Fruit fly (Drosophila melanogaster) whole organism, embryonic: ENCODE data around the gene Efhc1.1.

Experiments used
- Adf1 ChIP-seq: fragments of 200-800 bp; sonication (Bioruptor generic); IDR thresholded peaks from 2 replicates; pipeline ENCODE4 v1.3.6; 2022; ENCODE audit warnings: missing biosample characterization, missing genetic modification characterization
- Antp ChIP-seq: fragments of 200-800 bp; sonication (Bioruptor generic); optimal IDR thresholded peaks from 3 replicates; lab custom pipeline; 2016; ENCODE audit warnings: missing biosample characterization, missing genetic modification characterization
- Atf3 ChIP-seq: fragments of 200-800 bp; sonication (Bioruptor generic); optimal IDR thresholded peaks from 3 replicates; lab custom pipeline; 2016; ENCODE audit warnings: missing biosample characterization, missing genetic modification characterization
- Awh ChIP-seq: fragments of 200-800 bp; sonication (Bioruptor generic); IDR thresholded peaks from 2 replicates; pipeline ENCODE4, ENCODE4 v1.3.6; 2022; ENCODE audit warnings: missing biosample characterization, missing genetic modification characterization
- BEAF-32 ChIP-seq: fragments of 200-800 bp; sonication (Bioruptor generic); optimal IDR thresholded peaks from 3 replicates; lab custom pipeline; 2017; ENCODE audit warnings: missing biosample characterization, missing genetic modification characterization, mild to moderate bottlenecking, moderate library complexity, missing genetic modification reagents
- CG10147 ChIP-seq: fragments of 200-800 bp; sonication (Bioruptor generic); optimal IDR thresholded peaks from 2 replicates; lab custom pipeline; 2019; ENCODE audit warnings: missing biosample characterization, mild to moderate bottlenecking, missing genetic modification characterization, moderate library complexity
- CG10431 ChIP-seq: fragments of 200-800 bp; sonication (Bioruptor generic); optimal IDR thresholded peaks from 3 replicates; lab custom pipeline; 2018; ENCODE audit warnings: missing biosample characterization, mild to moderate bottlenecking, missing genetic modification characterization
- CG11504 ChIP-seq: fragments of 200-800 bp; sonication (Bioruptor generic); optimal IDR thresholded peaks from 3 replicates; lab custom pipeline; 2019; ENCODE audit warnings: missing biosample characterization, mild to moderate bottlenecking, missing genetic modification characterization, moderate library complexity
- CG12155 ChIP-seq: fragments of 200-800 bp; sonication (Bioruptor generic); optimal IDR thresholded peaks from 3 replicates; lab custom pipeline; 2016; ENCODE audit warnings: missing biosample characterization, missing genetic modification characterization
- CG12769 ChIP-seq: fragments of 200-800 bp; sonication (Bioruptor generic); optimal IDR thresholded peaks from 2 replicates; lab custom pipeline; 2019; ENCODE audit warnings: missing biosample characterization, mild to moderate bottlenecking, missing genetic modification characterization, moderate library complexity
- CG13123 ChIP-seq: fragments of 200-800 bp; sonication (Bioruptor generic); optimal IDR thresholded peaks from 2 replicates; lab custom pipeline; 2016; ENCODE audit warnings: missing biosample characterization, missing genetic modification characterization
- CG14014 ChIP-seq: fragments of 200-800 bp; sonication (Bioruptor generic); IDR thresholded peaks from 2 replicates; pipeline ENCODE4 v1.3.6; 2022; ENCODE audit warnings: missing biosample characterization, missing genetic modification characterization
- CG16813 ChIP-seq: fragments of 200-800 bp; sonication (Bioruptor generic); IDR thresholded peaks from 3 replicates; pipeline ENCODE4 v1.3.6; 2022; ENCODE audit warnings: missing biosample characterization, missing genetic modification characterization; ENCODE audit not compliant: partially characterized antibody
- CG18599 ChIP-seq: fragments of 200-800 bp; sonication (Bioruptor generic); optimal IDR thresholded peaks from 3 replicates; lab custom pipeline; 2017; ENCODE audit warnings: missing biosample characterization, missing genetic modification characterization, mild to moderate bottlenecking, moderate library complexity, missing genetic modification reagents
- CG3163 ChIP-seq: fragments of 200-800 bp; sonication (Bioruptor generic); optimal IDR thresholded peaks from 3 replicates; lab custom pipeline; 2016; ENCODE audit warnings: missing biosample characterization, missing genetic modification characterization
- CG32767 ChIP-seq: fragments of 200-800 bp; sonication (Bioruptor generic); IDR thresholded peaks from 2 replicates; pipeline ENCODE4 v1.3.6; 2022; ENCODE audit warnings: missing biosample characterization, missing genetic modification characterization
- CG34376 ChIP-seq: fragments of 200-800 bp; sonication (Bioruptor generic); optimal IDR thresholded peaks from 2 replicates; lab custom pipeline; 2018; ENCODE audit warnings: missing biosample characterization, mild to moderate bottlenecking, missing genetic modification characterization
- CG4424 ChIP-seq: fragments of 200-800 bp; sonication (Bioruptor generic); optimal IDR thresholded peaks from 3 replicates; lab custom pipeline; 2016; ENCODE audit warnings: missing biosample characterization, missing genetic modification characterization
- CG6689 ChIP-seq: fragments of 200-800 bp; sonication (Bioruptor generic); IDR thresholded peaks from 2 replicates; pipeline ENCODE4 v1.3.6; 2022; ENCODE audit warnings: missing biosample characterization, missing genetic modification characterization
- CG9932 ChIP-seq: fragments of 200-800 bp; sonication (Bioruptor generic); IDR thresholded peaks from 2 replicates; pipeline ENCODE4 v1.3.6; 2022; ENCODE audit warnings: missing biosample characterization, missing genetic modification characterization
- Dbx ChIP-seq: fragments of 200-800 bp; sonication (Bioruptor generic); IDR thresholded peaks from 3 replicates; pipeline ENCODE4 v1.3.6; 2022; ENCODE audit warnings: missing biosample characterization, missing genetic modification characterization
- HLH3B ChIP-seq: fragments of 200-800 bp; sonication (Bioruptor generic); IDR thresholded peaks from 2 replicates; pipeline ENCODE4 v1.3.6; 2022; ENCODE audit warnings: missing biosample characterization, missing genetic modification characterization
- HLHmδ ChIP-seq: fragments of 200-800 bp; sonication (Bioruptor generic); optimal IDR thresholded peaks from 2 replicates; lab custom pipeline; 2018; ENCODE audit warnings: missing biosample characterization, mild to moderate bottlenecking, missing genetic modification characterization, moderate library complexity
- Nf-YC ChIP-seq: fragments of 200-800 bp; optimal IDR thresholded peaks from 3 replicates; lab custom pipeline; 2019; ENCODE audit warnings: missing biosample characterization, mild to moderate bottlenecking, missing genetic modification characterization, moderate library complexity
- Pdp1 ChIP-seq, 2 experiments: fragments of 200-800 bp; sonication (Bioruptor generic); optimal IDR thresholded peaks; 3 replicates each; lab custom pipeline; 2016; ENCODE audit warnings: missing biosample characterization in 2 of 2, missing genetic modification characterization in 2 of 2, mild to moderate bottlenecking in 1 of 2, moderate library complexity in 1 of 2
- Ptx1 ChIP-seq: fragments of 200-800 bp; sonication (Bioruptor generic); IDR thresholded peaks from 2 replicates; pipeline ENCODE4 v1.3.6; 2022; ENCODE audit warnings: missing biosample characterization, missing genetic modification characterization
- abd-A ChIP-seq: fragments of 200-800 bp; sonication (Bioruptor generic); optimal IDR thresholded peaks from 3 replicates; lab custom pipeline; 2019; ENCODE audit warnings: missing biosample characterization, mild to moderate bottlenecking, missing genetic modification characterization, moderate library complexity
- ap ChIP-seq: fragments of 200-800 bp; sonication (Bioruptor generic); IDR thresholded peaks from 2 replicates; pipeline ENCODE4 v1.3.6; 2022; ENCODE audit warnings: missing biosample characterization, missing genetic modification characterization
- ato ChIP-seq: fragments of 200-800 bp; sonication (Bioruptor generic); IDR thresholded peaks from 2 replicates; pipeline ENCODE4 v1.3.6; 2022; ENCODE audit warnings: missing biosample characterization, missing genetic modification characterization; ENCODE audit not compliant: partially characterized antibody
- br ChIP-seq: fragments of >200 bp; optimal IDR thresholded peaks from 2 replicates; lab custom pipeline; 2017
- corto ChIP-seq: fragments of 200-800 bp; sonication (Bioruptor generic); optimal IDR thresholded peaks from 2 replicates; lab custom pipeline; 2016; ENCODE audit warnings: missing biosample characterization, mild to moderate bottlenecking, missing genetic modification characterization, moderate library complexity
- exex ChIP-seq: fragments of 200-800 bp; sonication (Bioruptor generic); optimal IDR thresholded peaks from 4 replicates; lab custom pipeline; 2018; ENCODE audit warnings: missing biosample characterization, mild to moderate bottlenecking, missing genetic modification characterization, moderate library complexity
- fd102C ChIP-seq: fragments of 200-800 bp; sonication (Bioruptor generic); optimal IDR thresholded peaks from 2 replicates; lab custom pipeline; 2018; ENCODE audit warnings: missing biosample characterization, mild to moderate bottlenecking, missing genetic modification characterization, moderate library complexity
- lab ChIP-seq: fragments of 200-800 bp; sonication (Bioruptor generic); optimal IDR thresholded peaks from 3 replicates; lab custom pipeline; 2017; ENCODE audit warnings: missing biosample characterization, missing genetic modification characterization, mild to moderate bottlenecking, moderate library complexity, missing genetic modification reagents
- lola ChIP-seq, 3 experiments: fragments of >200 bp in 2 of 3; fragments of 200-800 bp in 1 of 3; sonication (Bioruptor generic) in 1 of 3; optimal IDR thresholded peaks; 2 replicates each; lab custom pipeline; 2017 to 2019; ENCODE audit warnings: missing biosample characterization in 3 of 3, missing genetic modification characterization in 3 of 3, mild to moderate bottlenecking in 1 of 3, moderate library complexity in 1 of 3
- pfk ChIP-seq: fragments of 200-800 bp; sonication (Bioruptor generic); optimal IDR thresholded peaks from 2 replicates; lab custom pipeline; 2018; ENCODE audit warnings: missing biosample characterization, mild to moderate bottlenecking, missing genetic modification characterization, moderate library complexity
- pzg ChIP-seq: fragments of 200-800 bp; sonication (Bioruptor generic); optimal IDR thresholded peaks from 3 replicates; lab custom pipeline; 2018; ENCODE audit warnings: missing biosample characterization, mild to moderate bottlenecking, missing genetic modification characterization, moderate library complexity
- ranshi ChIP-seq: fragments of 200-800 bp; sonication (Bioruptor generic); IDR thresholded peaks from 2 replicates; pipeline ENCODE4 v1.3.6; 2022; ENCODE audit warnings: missing biosample characterization, missing genetic modification characterization
- sd ChIP-seq: fragments of 200-800 bp; sonication (Bioruptor generic); optimal IDR thresholded peaks from 3 replicates; lab custom pipeline; 2018; ENCODE audit warnings: missing biosample characterization, mild to moderate bottlenecking, missing genetic modification characterization, moderate library complexity
- slp2 ChIP-seq: fragments of 200-800 bp; sonication (Bioruptor generic); optimal IDR thresholded peaks from 2 replicates; lab custom pipeline; 2016; ENCODE audit warnings: missing biosample characterization, missing genetic modification characterization
- so ChIP-seq: fragments of 200-800 bp; sonication (Bioruptor generic); IDR thresholded peaks from 3 replicates; pipeline ENCODE4 v1.3.6; 2022; ENCODE audit warnings: missing biosample characterization, missing genetic modification characterization
- sqz ChIP-seq: fragments of 200-800 bp; sonication (Bioruptor generic); optimal IDR thresholded peaks from 3 replicates; lab custom pipeline; 2018; ENCODE audit warnings: missing biosample characterization, mild to moderate bottlenecking, missing genetic modification characterization
- sr ChIP-seq: fragments of 200-800 bp; sonication (Bioruptor generic); IDR thresholded peaks from 3 replicates; pipeline ENCODE4 v1.3.6; 2022; ENCODE audit warnings: missing biosample characterization, missing genetic modification characterization
- sug ChIP-seq: fragments of 200-800 bp; optimal IDR thresholded peaks from 2 replicates; lab custom pipeline; 2019; ENCODE audit warnings: missing biosample characterization, mild to moderate bottlenecking, missing genetic modification characterization, moderate library complexity
- wdn ChIP-seq: fragments of 200-800 bp; sonication (Bioruptor generic); IDR thresholded peaks from 2 replicates; pipeline ENCODE4 v1.3.6; 2022; ENCODE audit warnings: missing biosample characterization, missing genetic modification characterization
- yki ChIP-seq: fragments of >200 bp; optimal IDR thresholded peaks from 3 replicates; lab custom pipeline; 2018
- zen2 ChIP-seq: fragments of 200-800 bp; sonication (Bioruptor generic); IDR thresholded peaks from 3 replicates; pipeline ENCODE4 v1.3.6; 2022; ENCODE audit warnings: missing biosample characterization, missing genetic modification characterization; ENCODE audit not compliant: partially characterized antibody

Efhc1.1 gene

dm6 chrX:15811666-15812614 is 28.4 kb upstream of the Efhc1.1 start:
- peak; percentile 64 for TF ChIP-seq abd-A
- TF ChIP-seq CG13123 (GFP tag; lab: Kevin White, UChicago): no peak
- no peak for TF ChIP-seq wdn (GFP tag; lab: Robert Waterston, UW)
- TF ChIP-seq CG3163 (GFP tag; lab: Kevin White, UChicago): peak; percentile 67
- no peak for TF ChIP-seq Atf3
- TF ChIP-seq ap: no peak
- TF ChIP-seq br (lab: Kevin White, UChicago): no peak
- TF ChIP-seq corto (GFP tag; lab: Kevin White, UChicago): peak; percentile 54
- peak; percentile 82 for TF ChIP-seq sr (GFP tag; lab: Robert Waterston, UW)
- no peak for TF ChIP-seq pzg
- peak; percentile 73 for TF ChIP-seq CG34376 (GFP tag; lab: Kevin White, UChicago)
- peak; percentile 10 for TF ChIP-seq CG18599
- no peak for TF ChIP-seq BEAF-32 (GFP tag; lab: Kevin White, UChicago)
- TF ChIP-seq so (GFP tag; lab: Robert Waterston, UW): peak; percentile 38; the same call in 2 of the 3 replicates
- peak; percentile 46; the same call in 1 of the 3 replicates for TF ChIP-seq Dbx (GFP tag; lab: Robert Waterston, UW)
- TF ChIP-seq CG11504 (tag; lab: Kevin White, UChicago): no peak
- no peak for TF ChIP-seq ranshi (GFP tag; lab: Robert Waterston, UW)
- peak; percentile 9 for TF ChIP-seq HLHmδ (GFP tag; lab: Kevin White, UChicago)
- TF ChIP-seq Awh (GFP tag; lab: Robert Waterston, UW): no peak
- peak; percentile 98 for TF ChIP-seq yki
- TF ChIP-seq CG32767 (GFP tag; lab: Robert Waterston, UW): no peak
- TF ChIP-seq sd (tag; lab: Kevin White, UChicago): peak; percentile 79
- no peak for TF ChIP-seq CG12155 (GFP tag; lab: Kevin White, UChicago)
- peak in 1 of 3 experiments; percentile 61 for TF ChIP-seq lola (GFP tag; optimal IDR thresholded peaks at IDR 0.05; lab: Kevin White, UChicago)
- TF ChIP-seq CG10147 (GFP tag; lab: Kevin White, UChicago): no peak
- no peak for TF ChIP-seq Ptx1 (GFP tag; lab: Robert Waterston, UW)
- TF ChIP-seq Antp (GFP tag; lab: Kevin White, UChicago): no peak
- peak; percentile 18; the same call in 1 of the 2 replicates for TF ChIP-seq CG14014 (GFP tag; lab: Robert Waterston, UW)
- TF ChIP-seq CG10431 (GFP tag; lab: Kevin White, UChicago): peak; percentile 76
- TF ChIP-seq CG12769 (tag; lab: Kevin White, UChicago): peak; percentile 56
- TF ChIP-seq Adf1 (GFP tag; lab: Robert Waterston, UW): peak; percentile 90
- TF ChIP-seq Pdp1 (GFP tag; optimal IDR thresholded peaks at IDR 0.05; lab: Kevin White, UChicago): peak in 1 of 2 experiments; percentile 31
- peak; percentile 1 for TF ChIP-seq exex
- peak; percentile 52 for TF ChIP-seq Nf-YC (tag; lab: Kevin White, UChicago)
- no peak for TF ChIP-seq CG6689 (GFP tag; lab: Robert Waterston, UW)
- peak; percentile 45; the same call in 2 of the 3 replicates for TF ChIP-seq zen2 (GFP tag; lab: Robert Waterston, UW)
- peak; percentile 14; the same call in 1 of the 2 replicates for TF ChIP-seq HLH3B (GFP tag; lab: Robert Waterston, UW)
- peak; percentile 26 for TF ChIP-seq sug (tag; lab: Kevin White, UChicago)
- TF ChIP-seq sqz (GFP tag; lab: Kevin White, UChicago): peak; percentile 44
- peak; percentile 41 for TF ChIP-seq lab
- TF ChIP-seq CG4424 (GFP tag; lab: Kevin White, UChicago): no peak
- no peak for TF ChIP-seq ato (GFP tag; lab: Robert Waterston, UW)
- TF ChIP-seq CG16813: no peak
- no peak for TF ChIP-seq pfk (GFP tag; lab: Kevin White, UChicago)
- TF ChIP-seq CG9932: peak; percentile 34; the same call in 1 of the 2 replicates
- no peak for TF ChIP-seq fd102C (GFP tag; lab: Kevin White, UChicago)
- no peak for TF ChIP-seq slp2 (GFP tag; lab: Kevin White, UChicago)
